Fruit fly (Drosophila melanogaster) whole organism: ENCODE measurements around the gene Spc25.

Experiments
- CG8478 ChIP-seq: fragments of >200 bp; optimal IDR thresholded peaks from 2 replicates; lab custom pipeline; 2018; ENCODE audit warnings: inconsistent platforms
- Dll ChIP-seq: fragments of >200 bp; optimal IDR thresholded peaks from 2 replicates; lab custom pipeline; 2017
- EcR ChIP-seq, 2 experiments: fragments of >200 bp; optimal IDR thresholded peaks; 2 replicates each; lab custom pipeline; 2017; ENCODE audit warnings: missing biosample characterization in 2 of 2, missing genetic modification characterization in 2 of 2, missing genetic modification reagents in 2 of 2
- pan ChIP-seq: fragments of >200 bp; optimal IDR thresholded peaks from 2 replicates; lab custom pipeline; 2017
- psq ChIP-seq: fragments of >200 bp; optimal IDR thresholded peaks from 2 replicates; lab custom pipeline; 2017
- usp ChIP-seq: fragments of >200 bp; optimal IDR thresholded peaks from 2 replicates; lab custom pipeline; 2017; ENCODE audit warnings: missing biosample characterization, missing genetic modification characterization, mixed read lengths

Gene Spc25

DNA sequence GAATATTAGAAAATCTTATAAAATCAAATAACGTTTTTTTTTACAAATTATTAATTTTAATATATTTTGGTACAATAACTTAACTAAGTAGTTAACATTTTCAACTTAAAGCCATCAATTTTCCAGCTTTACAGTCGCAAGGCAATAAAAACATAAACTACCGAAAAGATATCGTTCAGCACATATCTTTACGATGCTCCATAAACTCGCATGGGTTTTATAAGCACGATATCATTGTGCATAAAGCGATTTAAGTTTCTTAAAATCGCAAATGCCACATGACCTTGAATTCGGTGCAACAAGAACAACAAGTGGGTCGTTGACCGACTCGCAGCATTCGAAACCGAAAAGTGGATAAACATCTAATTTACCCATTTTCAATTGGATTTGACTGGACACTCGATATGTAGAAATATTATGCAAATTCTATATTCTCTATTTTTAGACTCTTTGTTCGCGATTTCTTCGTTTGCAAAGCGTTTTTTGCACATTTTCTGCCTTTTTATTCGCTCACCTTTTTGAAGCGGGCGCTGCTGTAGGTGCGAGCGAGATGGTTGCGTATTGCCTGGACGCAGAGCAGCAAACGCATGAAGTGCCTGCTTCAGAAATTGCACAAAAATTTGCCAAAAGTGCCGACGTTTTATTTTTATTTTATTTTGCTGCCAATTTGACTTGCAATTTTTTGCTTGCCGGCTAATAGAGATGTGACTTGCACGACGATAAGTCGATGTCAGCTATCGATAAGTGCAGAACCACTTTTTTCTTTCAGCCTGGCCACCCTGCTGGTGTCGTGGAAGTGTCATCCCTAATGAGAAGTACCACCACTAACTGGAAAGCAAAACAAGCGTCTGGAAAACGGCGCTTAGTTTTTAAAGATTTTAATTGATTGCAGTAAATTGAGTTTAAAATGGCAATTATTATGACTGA lies at the start of gene Spc25:
Gene Spc25, plus strand, starts transcription at position 817 of the 927 bp plus-strand sequence.
- TF ChIP-seq EcR (GFP tag; optimal IDR thresholded peaks at IDR 0.05; lab: Kevin White, UChicago), result peak; percentile 54 to 84
- no peak for TF ChIP-seq pan

DNA sequence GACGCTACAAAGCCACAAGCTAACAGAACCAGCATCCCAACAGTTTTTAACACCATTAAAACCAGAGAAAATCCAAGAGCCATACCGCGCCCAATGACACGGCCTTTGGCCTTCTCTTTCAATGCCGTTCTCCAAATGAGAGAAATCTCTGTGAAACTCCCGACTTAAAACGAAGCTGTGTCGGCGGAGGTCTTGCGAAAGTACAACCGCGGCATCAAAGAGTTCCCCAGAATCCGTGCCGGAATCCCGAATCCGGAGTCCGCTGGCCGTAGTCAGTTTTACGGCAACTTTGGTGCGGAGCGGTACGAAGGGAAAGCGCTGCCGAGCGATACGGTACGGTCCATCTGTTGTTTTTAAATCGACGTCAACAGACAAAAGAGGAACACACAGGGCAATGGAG lies 45.7 kb upstream of the Spc25 start, which contains the start of gene beat-Vb:
Gene beat-Vb, plus strand, starts transcription at position 246 of the 400 bp plus-strand sequence.
- no peak for TF ChIP-seq usp (GFP tag; lab: Kevin White, UChicago)
- no peak for TF ChIP-seq psq (lab: Kevin White, UChicago)
- TF ChIP-seq pan, result no peak
- TF ChIP-seq Dll (lab: Kevin White, UChicago), result no peak
- TF ChIP-seq CG8478, result no peak
- TF ChIP-seq EcR (GFP tag; optimal IDR thresholded peaks at IDR 0.05; lab: Kevin White, UChicago), result no peak

DNA sequence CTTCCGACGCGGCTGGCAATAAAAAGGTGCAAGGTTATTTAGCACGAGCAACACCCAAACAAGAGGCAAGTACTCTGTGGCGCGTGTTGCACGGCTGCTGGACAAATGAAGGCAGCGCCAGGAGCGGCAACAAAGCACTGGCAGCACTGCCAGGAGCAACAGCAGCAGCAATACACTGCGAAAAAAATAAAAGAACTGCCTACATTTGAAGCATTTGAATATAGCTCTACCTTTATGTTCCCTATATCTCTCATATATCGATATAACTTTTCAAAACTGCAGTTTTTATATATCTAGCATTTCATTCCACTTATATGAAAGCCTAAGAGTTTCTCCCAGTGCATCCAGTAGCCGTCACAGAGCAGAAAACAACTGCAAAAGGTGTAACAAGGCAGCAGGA lies 4.2 kb upstream of the Spc25 start:
- TF ChIP-seq usp (GFP tag; lab: Kevin White, UChicago) (no peak), psq (lab: Kevin White, UChicago) (no peak), pan (no peak)

DNA sequence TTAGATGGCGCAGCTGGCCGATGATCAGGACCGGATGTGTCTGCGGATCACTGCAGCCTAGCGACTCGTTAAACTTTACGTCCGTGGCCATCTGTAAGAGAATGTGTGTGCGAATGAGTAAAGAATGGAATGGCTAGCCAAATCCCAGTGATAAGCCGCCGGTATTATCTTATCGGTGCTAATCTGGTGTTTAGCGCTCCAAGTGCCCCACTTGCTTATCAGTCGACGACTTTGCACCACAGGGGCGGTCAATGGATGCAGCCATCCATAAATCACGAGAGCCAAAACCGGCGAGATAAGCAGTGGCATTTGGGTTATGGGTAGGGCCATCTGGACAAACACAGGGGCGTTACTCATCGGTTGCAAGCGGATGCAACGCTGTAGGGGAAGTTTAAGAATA lies 1.3 kb upstream of the Spc25 start:
- TF ChIP-seq CG8478 (no peak), psq (lab: Kevin White, UChicago) (no peak)

DNA sequence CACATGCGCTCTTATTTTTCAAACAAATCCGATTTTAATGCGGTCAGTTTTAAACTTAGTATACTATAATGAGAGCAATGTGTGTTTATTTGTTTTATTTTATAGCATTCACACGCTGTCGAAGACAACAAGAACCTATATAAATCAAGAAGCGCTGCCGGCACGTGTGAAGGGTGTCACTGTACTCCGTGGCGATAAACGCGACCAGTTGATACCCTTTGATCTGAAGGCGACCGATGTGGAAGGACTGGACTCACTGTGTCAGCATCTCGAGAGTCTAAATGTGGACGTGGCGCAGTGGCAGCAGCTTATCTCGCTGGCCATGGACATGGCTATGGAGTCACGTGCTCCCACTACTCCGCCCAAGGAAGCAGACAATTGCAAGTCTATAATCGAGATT lies 1.1 kb downstream of the Spc25 start:
- TF ChIP-seq pan, result no peak
- no peak for TF ChIP-seq usp (GFP tag; lab: Kevin White, UChicago)
- no peak for TF ChIP-seq CG8478
- no peak for TF ChIP-seq EcR (GFP tag; optimal IDR thresholded peaks at IDR 0.05; lab: Kevin White, UChicago)
- TF ChIP-seq Dll (lab: Kevin White, UChicago), result no peak
- TF ChIP-seq psq (lab: Kevin White, UChicago), result no peak

DNA sequence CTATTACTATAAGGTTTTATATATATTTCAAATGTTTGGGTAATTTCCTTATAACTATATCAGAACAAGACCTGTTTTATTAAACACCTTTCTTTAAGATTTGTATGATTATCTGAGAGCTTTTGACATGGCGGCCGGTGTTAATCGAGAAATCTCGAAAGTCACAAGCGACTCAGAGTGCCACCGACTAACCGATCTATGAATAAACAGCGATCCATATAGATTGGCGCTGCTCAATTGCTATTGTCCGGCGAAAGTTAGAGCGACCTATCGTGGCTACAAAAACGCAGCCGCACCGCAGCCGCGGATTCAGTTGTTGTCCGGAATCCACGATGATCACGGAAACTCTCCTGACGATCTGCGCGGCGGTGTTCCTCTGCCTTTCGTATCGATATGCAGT lies 1.9 kb downstream of the Spc25 start, which contains the start of gene Cyp304a1:
Gene Cyp304a1, plus strand, starts transcription at position 301 of the 400 bp plus-strand sequence.
- TF ChIP-seq EcR (GFP tag; optimal IDR thresholded peaks at IDR 0.05; lab: Kevin White, UChicago) (no peak), CG8478 (no peak), pan (no peak), Dll (lab: Kevin White, UChicago) (no peak)

DNA sequence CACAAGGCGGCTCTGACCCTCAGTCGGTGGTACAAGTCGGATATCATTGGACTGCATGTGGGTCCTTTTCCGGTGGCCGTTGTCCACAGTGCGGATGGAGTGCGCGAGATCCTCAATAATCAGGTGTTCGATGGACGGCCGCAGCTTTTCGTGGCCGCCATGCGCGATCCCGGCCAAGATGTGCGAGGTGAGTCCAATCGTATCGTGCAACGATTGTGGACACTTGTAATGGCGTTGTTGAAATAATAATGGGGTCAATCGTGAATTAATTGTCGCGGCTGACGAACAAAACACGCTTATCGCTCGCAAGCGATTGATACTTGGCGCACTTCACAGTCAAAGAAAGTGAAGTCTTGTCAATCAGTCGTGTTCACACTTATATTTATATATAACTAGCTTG lies 2.5 kb downstream of the Spc25 start:
- TF ChIP-seq psq (lab: Kevin White, UChicago), result no peak

DNA sequence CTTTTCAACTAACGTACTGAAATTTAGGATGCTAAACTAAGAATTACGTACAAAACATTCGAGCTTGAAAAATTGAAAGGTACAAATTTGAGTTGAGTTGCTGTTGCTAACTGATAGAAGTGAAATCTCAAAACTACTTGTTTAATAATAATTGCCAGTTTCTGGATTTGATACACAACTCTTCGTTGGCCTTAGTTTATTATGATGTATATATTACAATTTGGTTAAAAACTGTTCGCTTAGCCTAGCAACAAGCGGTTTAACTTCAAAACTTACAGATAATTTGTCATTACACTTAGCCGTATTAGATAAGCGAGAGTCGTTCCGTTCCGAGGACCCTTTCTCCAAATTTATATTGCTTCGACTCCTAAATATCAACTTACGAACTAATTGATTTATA lies 6.1 kb downstream of the Spc25 start, which contains the start of the genes CG14384 and grsm:
Gene CG14384, minus strand, starts transcription at position 101 of the 400 bp plus-strand sequence.
Gene grsm, minus strand, starts transcription at position 101 of the 400 bp plus-strand sequence.
- no peak for TF ChIP-seq pan
- no peak for TF ChIP-seq psq (lab: Kevin White, UChicago)
- no peak for TF ChIP-seq EcR (GFP tag; optimal IDR thresholded peaks at IDR 0.05; lab: Kevin White, UChicago)
- TF ChIP-seq CG8478, result no peak

DNA sequence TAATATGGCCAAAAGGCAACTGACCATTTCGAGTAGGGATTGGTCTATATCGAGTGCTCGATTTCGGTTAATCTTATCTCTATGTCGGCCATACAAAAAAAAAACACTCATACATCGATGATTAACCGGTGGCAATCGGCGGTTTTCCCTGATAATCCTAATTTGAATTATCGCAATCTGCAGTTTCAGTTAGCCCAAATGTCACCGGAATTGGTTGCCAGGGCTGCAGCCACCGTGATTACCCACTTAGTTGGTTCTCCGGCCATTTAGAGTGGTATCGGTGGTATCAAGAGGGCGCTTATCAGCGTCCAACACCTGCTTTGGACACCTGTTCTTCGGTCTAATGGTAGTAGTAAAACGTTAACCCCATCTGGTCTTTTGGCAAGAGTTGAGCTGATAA lies 10.6 kb downstream of the Spc25 start:
- TF ChIP-seq Dll (lab: Kevin White, UChicago), result no peak
- TF ChIP-seq pan, result no peak
- TF ChIP-seq CG8478, result no peak
- TF ChIP-seq psq (lab: Kevin White, UChicago), result no peak
- no peak for TF ChIP-seq usp (GFP tag; lab: Kevin White, UChicago)
- TF ChIP-seq EcR (GFP tag; optimal IDR thresholded peaks at IDR 0.05; lab: Kevin White, UChicago), result no peak

DNA sequence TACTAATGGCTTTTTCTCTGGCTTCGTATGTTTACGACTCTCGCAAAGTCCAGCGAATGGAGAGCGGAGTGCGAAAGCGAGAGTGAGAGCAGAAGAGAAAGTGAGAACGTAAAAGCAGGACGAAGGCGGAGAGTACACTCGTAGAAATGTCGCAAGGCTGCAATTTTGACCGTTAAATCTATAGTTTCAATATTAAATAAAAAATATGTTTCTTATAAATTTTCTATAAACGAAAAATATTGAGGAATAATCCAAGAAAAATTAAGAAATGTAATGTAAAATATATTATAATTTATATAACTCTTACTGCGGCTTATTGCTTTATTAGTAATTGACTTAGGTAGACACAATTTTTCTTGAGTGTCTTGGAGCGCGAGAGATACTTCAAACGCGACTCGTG lies 12.9 kb downstream of the Spc25 start:
- TF ChIP-seq pan (no peak), psq (lab: Kevin White, UChicago) (no peak), Dll (lab: Kevin White, UChicago) (no peak), usp (GFP tag; lab: Kevin White, UChicago) (no peak), CG8478 (no peak), EcR (GFP tag; optimal IDR thresholded peaks at IDR 0.05; lab: Kevin White, UChicago) (no peak)

DNA sequence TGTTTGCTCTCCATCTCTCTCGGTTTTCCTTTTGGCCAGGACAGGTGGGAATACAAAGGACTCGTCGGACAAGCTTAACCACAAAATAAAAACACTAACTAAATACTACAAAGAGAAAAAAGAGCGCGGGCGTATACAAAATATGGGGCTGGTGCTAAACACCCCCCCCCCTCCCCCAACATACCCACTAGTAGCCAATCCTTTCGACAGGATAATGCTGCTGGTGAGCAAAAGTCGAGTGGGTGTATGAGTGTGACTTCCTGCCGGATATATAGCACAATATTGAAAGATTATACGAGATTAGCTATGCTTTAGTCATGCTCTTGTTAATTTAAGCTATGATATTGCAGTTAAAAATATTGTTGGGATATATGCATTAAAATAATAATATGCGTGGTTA lies 13.7 kb downstream of the Spc25 start:
- TF ChIP-seq CG8478 (no peak), pan (no peak), usp (GFP tag; lab: Kevin White, UChicago) (no peak), EcR (GFP tag; optimal IDR thresholded peaks at IDR 0.05; lab: Kevin White, UChicago) (no peak), Dll (lab: Kevin White, UChicago) (no peak), psq (lab: Kevin White, UChicago) (no peak)

DNA sequence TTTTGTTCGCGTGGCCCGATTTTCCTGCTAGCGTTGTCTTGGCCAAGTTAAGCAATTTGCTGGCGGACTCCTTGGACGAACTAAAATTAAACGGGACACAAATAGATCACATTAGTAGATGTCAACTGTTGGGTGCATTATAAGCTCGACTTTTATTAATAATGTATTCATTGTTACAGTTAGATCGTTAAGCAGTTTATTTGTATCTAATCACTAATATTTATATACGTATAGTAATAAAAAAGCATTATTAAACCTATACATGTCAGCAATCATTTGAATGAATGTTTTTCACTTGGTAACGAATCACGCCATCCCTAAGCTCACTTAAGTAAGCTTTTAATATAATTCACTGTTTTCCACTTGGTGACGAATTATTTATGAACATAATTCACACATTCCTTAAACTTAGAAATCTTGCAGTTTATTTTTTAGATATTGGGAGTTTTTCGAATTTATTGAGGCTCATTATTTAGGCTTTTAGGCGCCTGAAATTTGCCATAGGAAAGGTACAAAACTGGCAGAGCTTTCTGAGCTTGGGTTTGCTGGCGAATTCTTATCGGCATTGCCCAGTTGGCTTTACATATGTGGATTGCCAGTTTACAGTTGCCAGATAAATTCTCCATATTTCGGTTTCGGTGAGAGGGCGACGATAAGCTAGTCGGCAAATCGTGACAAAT lies 16.0 kb downstream of the Spc25 start, which contains the start of the genes CG7381 and CG7091:
Gene CG7381, minus strand, starts transcription at position 101 of the 680 bp plus-strand sequence.
Gene CG7091, plus strand, starts transcription at position 630 of the 680 bp plus-strand sequence.
- TF ChIP-seq CG8478, result no peak
- TF ChIP-seq EcR (GFP tag; optimal IDR thresholded peaks at IDR 0.05; lab: Kevin White, UChicago), result no peak
- no peak for TF ChIP-seq Dll (lab: Kevin White, UChicago)
- no peak for TF ChIP-seq pan
- TF ChIP-seq psq (lab: Kevin White, UChicago), result no peak
- TF ChIP-seq usp (GFP tag; lab: Kevin White, UChicago), result no peak
